Fruit fly (Drosophila melanogaster): Measurements from ENCODE around the gene ex.
A peak's percentile ranks its signal among the peaks of the same experiment; 100 is the strongest.

The ex gene

DNA sequence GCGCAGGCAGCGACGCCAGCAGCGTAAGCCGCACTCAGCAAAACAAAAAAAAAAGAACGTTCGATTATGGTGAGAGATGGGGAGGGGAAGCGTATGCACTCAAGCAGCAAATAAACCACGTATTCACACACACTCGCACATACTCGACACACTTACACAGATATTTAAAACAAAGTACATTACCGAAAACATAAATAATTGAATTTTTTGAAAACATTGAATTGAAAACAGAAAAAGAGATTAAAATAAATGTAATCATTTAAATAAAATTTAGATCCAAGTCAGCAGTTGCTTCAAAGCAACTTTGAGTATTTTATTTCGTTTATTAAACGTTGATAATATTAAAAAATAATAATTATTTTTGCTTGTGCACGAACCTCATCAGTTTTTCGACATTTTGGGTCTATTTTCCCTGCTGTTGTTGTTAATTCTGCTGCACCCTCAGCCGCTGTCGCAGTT is 40.0 kb downstream of the ex start (continued):
- TF ChIP-seq kah (GFP tag; optimal IDR thresholded peaks at IDR 0.05): no peak
- TF ChIP-seq CG15011 (GFP tag; optimal IDR thresholded peaks at IDR 0.05): peak; percentile 29
- peak; percentile 80 for TF ChIP-seq CG18599 (GFP tag; optimal IDR thresholded peaks at IDR 0.05)
- no peak for TF ChIP-seq Dbx (GFP tag; IDR thresholded peaks at IDR 0.05)
- TF ChIP-seq salm (tag; optimal IDR thresholded peaks at IDR 0.05): peak; percentile 70
- no peak for TF ChIP-seq NFAT (GFP tag; IDR thresholded peaks at IDR 0.05)
- TF ChIP-seq CG9437 (GFP tag; optimal IDR thresholded peaks at IDR 0.05): no peak
- TF ChIP-seq CG10267 (tag; optimal IDR thresholded peaks at IDR 0.05): peak; percentile 50
- TF ChIP-seq CG12744 (GFP tag; optimal IDR thresholded peaks at IDR 0.05): no peak
- no peak for TF ChIP-seq CG6765 (GFP tag; optimal IDR thresholded peaks at IDR 0.05)
- no peak for TF ChIP-seq Stat92E (GFP tag; optimal IDR thresholded peaks at IDR 0.05)
- TF ChIP-seq ATbp (GFP tag; optimal IDR thresholded peaks at IDR 0.05): peak; percentile 71
- no peak for TF ChIP-seq CkIIα-i1 (GFP tag; IDR thresholded peaks at IDR 0.05)
- TF ChIP-seq trh (GFP tag; optimal IDR thresholded peaks at IDR 0.05): peak; percentile 27
- TF ChIP-seq Fer2 (tag; optimal IDR thresholded peaks at IDR 0.05): peak; percentile 20
- TF ChIP-seq CG4328 (GFP tag; optimal IDR thresholded peaks at IDR 0.05): no peak
- peak; percentile 46 for TF ChIP-seq CG4424 (GFP tag; optimal IDR thresholded peaks at IDR 0.05)
- peak in 1 of 2 experiments; percentile 83 for TF ChIP-seq Hr51 (GFP tag; optimal IDR thresholded peaks at IDR 0.05)
- no peak for TF ChIP-seq Rx (GFP tag; IDR thresholded peaks at IDR 0.05)
- peak; percentile 64 for TF ChIP-seq Meics (GFP tag; optimal IDR thresholded peaks at IDR 0.05)
- peak; percentile 83 for TF ChIP-seq unpg (GFP tag; optimal IDR thresholded peaks at IDR 0.05)
- TF ChIP-seq Vsx1 (GFP tag; optimal IDR thresholded peaks at IDR 0.05): peak; percentile 9
- TF ChIP-seq Atf-2 (GFP tag; optimal IDR thresholded peaks at IDR 0.05): no peak
- no peak for TF ChIP-seq exex (tag; optimal IDR thresholded peaks at IDR 0.05)
- TF ChIP-seq CG12942 (GFP tag; optimal IDR thresholded peaks at IDR 0.05): peak; percentile 0
- no peak for TF ChIP-seq CG3726 (GFP tag; IDR thresholded peaks at IDR 0.05)
- TF ChIP-seq CG8388 (GFP tag; optimal IDR thresholded peaks at IDR 0.05): peak; percentile 65
- no peak for TF ChIP-seq tll (GFP tag; optimal IDR thresholded peaks at IDR 0.05)
- no peak for TF ChIP-seq CG4854 (GFP tag; optimal IDR thresholded peaks at IDR 0.05)
- TF ChIP-seq sug (tag; optimal IDR thresholded peaks at IDR 0.05): no peak
- peak; percentile 53 for TF ChIP-seq bcd (GFP tag; optimal IDR thresholded peaks at IDR 0.05)
- TF ChIP-seq CG17829 (tag; optimal IDR thresholded peaks at IDR 0.05): peak; percentile 35
- peak; percentile 69 for TF ChIP-seq CG7556 (GFP tag; optimal IDR thresholded peaks at IDR 0.05)
- TF ChIP-seq CG9817 (tag; optimal IDR thresholded peaks at IDR 0.05): peak; percentile 47
- peak; percentile 10 for TF ChIP-seq onecut (GFP tag; IDR thresholded peaks at IDR 0.05)
- peak; percentile 87 for TF ChIP-seq Sox102F (GFP tag; optimal IDR thresholded peaks at IDR 0.05)
- peak; percentile 64; the same call in 2 of the 4 replicates for TF ChIP-seq chinmo (GFP tag; IDR thresholded peaks at IDR 0.05; ENCODE audit: partially characterized antibody)
- TF ChIP-seq CG6272 (GFP tag; IDR thresholded peaks at IDR 0.05): no peak
- peak; percentile 33 for TF ChIP-seq YL-1 (GFP tag; optimal IDR thresholded peaks at IDR 0.05)
- no peak for TF ChIP-seq aop (GFP tag; IDR thresholded peaks at IDR 0.05)
- peak; percentile 81 for TF ChIP-seq CG17359 (tag; optimal IDR thresholded peaks at IDR 0.05)
- no peak for TF ChIP-seq CG8359 (GFP tag; optimal IDR thresholded peaks at IDR 0.05; ENCODE audit: borderline replicate concordance)
- no peak for TF ChIP-seq CG4707 (GFP tag; optimal IDR thresholded peaks at IDR 0.05)
- TF ChIP-seq CG14710 (tag; optimal IDR thresholded peaks at IDR 0.05): peak; percentile 4
- no peak for TF ChIP-seq CG7987 (GFP tag; optimal IDR thresholded peaks at IDR 0.05)
- TF ChIP-seq kay (GFP tag; optimal IDR thresholded peaks at IDR 0.05): no peak
- no peak for TF ChIP-seq psq (GFP tag; optimal IDR thresholded peaks at IDR 0.05)
- no peak for TF ChIP-seq peb (GFP tag; IDR thresholded peaks at IDR 0.05)
- TF ChIP-seq CG10654 (GFP tag; optimal IDR thresholded peaks at IDR 0.05): peak; percentile 39
